Fruit fly (Drosophila melanogaster): ENCODE data around the gene CG11841.

DNA sequence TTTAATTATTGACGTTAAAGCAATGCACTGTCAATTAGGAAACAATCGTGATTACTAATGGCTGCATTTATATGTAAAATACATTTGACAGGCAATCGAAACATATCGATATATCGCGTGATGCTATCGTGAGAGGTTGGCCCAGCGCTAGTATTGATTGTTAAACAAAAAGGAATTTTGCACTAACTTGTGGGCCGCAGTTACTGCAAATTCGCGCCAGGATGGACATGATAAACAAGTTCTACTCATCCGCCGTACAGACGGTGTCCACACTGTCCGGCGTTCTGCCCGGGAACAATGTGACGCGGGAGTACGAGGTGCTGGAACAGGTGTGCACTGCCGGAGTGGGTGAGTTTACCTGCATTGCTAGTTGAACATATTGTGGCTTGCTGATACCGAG, 23.7 kb upstream of the CG11841 start, which contains the start of the genes eIF4E6 and CG1951:
- TF ChIP-seq OdsH (GFP tag; optimal IDR thresholded peaks at IDR 0.05) (no peak), N (GFP tag; optimal IDR thresholded peaks at IDR 0.05) (no peak)
